Fruit fly (Drosophila melanogaster) whole organism, embryonic: ENCODE data around the gene Rad17.

Experiments used
- CG10959 ChIP-seq: fragments of 200-800 bp; sonication (Bioruptor generic); IDR thresholded peaks from 2 replicates; pipeline ENCODE4 v1.3.6; 2022; ENCODE audit warnings: missing biosample characterization, missing genetic modification characterization
- CG10979 ChIP-seq: fragments of 200-800 bp; sonication (Bioruptor generic); optimal IDR thresholded peaks from 2 replicates; lab custom pipeline; 2018; ENCODE audit warnings: missing biosample characterization, mild to moderate bottlenecking, missing genetic modification characterization, moderate library complexity
- CG12155 ChIP-seq: fragments of 200-800 bp; sonication (Bioruptor generic); optimal IDR thresholded peaks from 3 replicates; lab custom pipeline; 2016; ENCODE audit warnings: missing biosample characterization, missing genetic modification characterization
- CG12299 ChIP-seq: fragments of 200-800 bp; sonication (Bioruptor generic); optimal IDR thresholded peaks from 2 replicates; lab custom pipeline; 2018; ENCODE audit warnings: missing biosample characterization, mild to moderate bottlenecking, missing genetic modification characterization
- CG12659 ChIP-seq: fragments of 200-800 bp; sonication (Bioruptor generic); optimal IDR thresholded peaks from 3 replicates; lab custom pipeline; 2017; ENCODE audit warnings: mild to moderate bottlenecking, missing biosample characterization, missing genetic modification reagents, missing genetic modification characterization
- CG13123 ChIP-seq: fragments of 200-800 bp; sonication (Bioruptor generic); optimal IDR thresholded peaks from 2 replicates; lab custom pipeline; 2016; ENCODE audit warnings: missing biosample characterization, missing genetic modification characterization
- CG14014 ChIP-seq: fragments of 200-800 bp; sonication (Bioruptor generic); IDR thresholded peaks from 2 replicates; pipeline ENCODE4 v1.3.6; 2022; ENCODE audit warnings: missing biosample characterization, missing genetic modification characterization
- CG14860 ChIP-seq: fragments of 200-800 bp; sonication (Bioruptor generic); IDR thresholded peaks from 3 replicates; pipeline ENCODE4 v1.3.6; 2022; ENCODE audit warnings: missing biosample characterization, missing genetic modification characterization; ENCODE audit not compliant: partially characterized antibody
- CG1529 ChIP-seq: fragments of 200-800 bp; sonication (Bioruptor generic); optimal IDR thresholded peaks from 3 replicates; lab custom pipeline; 2018; ENCODE audit warnings: missing biosample characterization, missing genetic modification characterization
- CG17361 ChIP-seq: fragments of 200-800 bp; sonication (Bioruptor generic); IDR thresholded peaks from 3 replicates; pipeline ENCODE4 v1.3.6; 2022; ENCODE audit warnings: missing biosample characterization, missing genetic modification characterization
- CG18599 ChIP-seq: fragments of 200-800 bp; sonication (Bioruptor generic); optimal IDR thresholded peaks from 3 replicates; lab custom pipeline; 2017; ENCODE audit warnings: missing biosample characterization, missing genetic modification characterization, mild to moderate bottlenecking, moderate library complexity, missing genetic modification reagents
- CG18619 ChIP-seq: fragments of 200-800 bp; sonication (Bioruptor generic); optimal IDR thresholded peaks from 3 replicates; lab custom pipeline; 2017; ENCODE audit warnings: missing biosample characterization, mild to moderate bottlenecking, missing genetic modification characterization
- CG2120 ChIP-seq: fragments of 200-800 bp; sonication (Bioruptor generic); optimal IDR thresholded peaks from 3 replicates; lab custom pipeline; 2016; ENCODE audit warnings: missing biosample characterization, missing genetic modification characterization
- CG3726 ChIP-seq: fragments of 200-800 bp; sonication (Bioruptor generic); IDR thresholded peaks from 3 replicates; pipeline ENCODE4, ENCODE4 v1.3.6; 2022; ENCODE audit warnings: missing biosample characterization, missing genetic modification characterization
- CG3847 ChIP-seq: fragments of 200-800 bp; sonication (Bioruptor generic); IDR thresholded peaks from 2 replicates; pipeline ENCODE4 v1.3.6; 2022; ENCODE audit warnings: missing biosample characterization, missing genetic modification characterization
- CG3995 ChIP-seq: fragments of 200-800 bp; sonication (Bioruptor generic); optimal IDR thresholded peaks from 3 replicates; lab custom pipeline; 2016; ENCODE audit warnings: missing biosample characterization, missing genetic modification characterization
- CG9437 ChIP-seq: fragments of 200-800 bp; sonication (Bioruptor generic); optimal IDR thresholded peaks from 2 replicates; lab custom pipeline; 2018; ENCODE audit warnings: missing biosample characterization, mild to moderate bottlenecking, missing genetic modification characterization
- CG9727 ChIP-seq: fragments of 200-800 bp; sonication (Bioruptor generic); optimal IDR thresholded peaks from 3 replicates; lab custom pipeline; 2017; ENCODE audit warnings: missing biosample characterization, mild to moderate bottlenecking, missing genetic modification characterization
- Deaf1 ChIP-seq: fragments of 200-800 bp; optimal IDR thresholded peaks from 3 replicates; lab custom pipeline; 2019; ENCODE audit warnings: missing biosample characterization, mild to moderate bottlenecking, missing genetic modification characterization, moderate library complexity
- Dek ChIP-seq: fragments of 200-800 bp; sonication (Bioruptor generic); optimal IDR thresholded peaks from 3 replicates; lab custom pipeline; 2019; ENCODE audit warnings: missing biosample characterization, mild to moderate bottlenecking, missing genetic modification characterization, moderate library complexity
- Dip2 ChIP-seq: fragments of 200-800 bp; sonication (Bioruptor generic); IDR thresholded peaks from 2 replicates; pipeline ENCODE4 v1.3.6; 2022; ENCODE audit warnings: missing biosample characterization, missing genetic modification characterization
- Dip3 ChIP-seq: fragments of 200-800 bp; sonication (Bioruptor generic); optimal IDR thresholded peaks from 3 replicates; lab custom pipeline; 2016; ENCODE audit warnings: missing biosample characterization, missing genetic modification characterization
- E2f1 ChIP-seq: fragments of 200-800 bp; sonication (Bioruptor generic); IDR thresholded peaks from 2 replicates; pipeline ENCODE4 v1.3.6; 2022; ENCODE audit warnings: missing biosample characterization, missing genetic modification characterization
- Ets65A ChIP-seq: fragments of 200-800 bp; sonication (Bioruptor generic); peaks from one replicate; lab custom pipeline; 2016; ENCODE audit warnings: missing biosample characterization, missing genetic modification characterization
- HHEX ChIP-seq: fragments of 200-800 bp; sonication (Bioruptor generic); optimal IDR thresholded peaks from 3 replicates; lab custom pipeline; 2017; ENCODE audit warnings: missing biosample characterization, mild to moderate bottlenecking, missing genetic modification characterization, missing genetic modification reagents
- HmgZ ChIP-seq: fragments of 200-800 bp; sonication (Bioruptor generic); optimal IDR thresholded peaks from 2 replicates; lab custom pipeline; 2018; ENCODE audit warnings: missing biosample characterization, mild to moderate bottlenecking, missing genetic modification characterization
- Kr ChIP-seq: fragments of 200-800 bp; sonication (Bioruptor generic); optimal IDR thresholded peaks from 2 replicates; lab custom pipeline; 2017; ENCODE audit warnings: missing biosample characterization, mild to moderate bottlenecking, missing genetic modification characterization
- MTF-1 ChIP-seq: fragments of 200-800 bp; sonication (Bioruptor generic); optimal IDR thresholded peaks from 2 replicates; lab custom pipeline; 2018; ENCODE audit warnings: missing biosample characterization, mild to moderate bottlenecking, missing genetic modification characterization, borderline replicate concordance
- Mad ChIP-seq: fragments of 200-800 bp; sonication (Bioruptor generic); optimal IDR thresholded peaks from 2 replicates; lab custom pipeline; 2016; ENCODE audit warnings: missing biosample characterization, missing genetic modification characterization
- Mes4 ChIP-seq: fragments of 200-800 bp; sonication (Bioruptor generic); optimal IDR thresholded peaks from 2 replicates; lab custom pipeline; 2016; ENCODE audit warnings: missing biosample characterization, missing genetic modification characterization
- Ptx1 ChIP-seq: fragments of 200-800 bp; sonication (Bioruptor generic); IDR thresholded peaks from 2 replicates; pipeline ENCODE4 v1.3.6; 2022; ENCODE audit warnings: missing biosample characterization, missing genetic modification characterization
- crol ChIP-seq: fragments of 200-800 bp; sonication (Bioruptor generic); IDR thresholded peaks from 2 replicates; pipeline ENCODE4 v1.3.6; 2022; ENCODE audit warnings: missing biosample characterization, missing genetic modification characterization
- crp ChIP-seq, 2 experiments: fragments of 200-800 bp; sonication (Bioruptor generic); optimal IDR thresholded peaks; 2 replicates in 1 of 2; 3 replicates in 1 of 2; lab custom pipeline; 2017; ENCODE audit warnings: missing biosample characterization in 2 of 2, missing genetic modification characterization in 2 of 2, mild to moderate bottlenecking in 1 of 2, moderate library complexity in 1 of 2
- dysf ChIP-seq: fragments of 200-800 bp; sonication (Bioruptor generic); IDR thresholded peaks from 3 replicates; pipeline ENCODE4 v1.3.6; 2022; ENCODE audit warnings: missing biosample characterization, missing genetic modification characterization
- gsb ChIP-seq: fragments of 200-800 bp; sonication (Bioruptor generic); IDR thresholded peaks from 2 replicates; pipeline ENCODE4 v1.3.6; 2022; ENCODE audit warnings: missing biosample characterization, missing genetic modification characterization
- hkb ChIP-seq, 2 experiments: fragments of 200-800 bp in 1 of 2; fragments of >200 bp in 1 of 2; sonication (Bioruptor generic) in 1 of 2; IDR thresholded peaks in 1 of 2; optimal IDR thresholded peaks in 1 of 2; 2 replicates each; pipeline versions ENCODE4 v1.3.6 to Lab custom; 2017 to 2022; ENCODE audit warnings: missing biosample characterization in 1 of 2, missing genetic modification characterization in 1 of 2
- mirr ChIP-seq: fragments of 200-800 bp; sonication (Bioruptor generic); optimal IDR thresholded peaks from 3 replicates; lab custom pipeline; 2018; ENCODE audit warnings: missing biosample characterization, mild to moderate bottlenecking, missing genetic modification characterization
- phol ChIP-seq: fragments of 200-800 bp; sonication (Bioruptor generic); optimal IDR thresholded peaks from 3 replicates; lab custom pipeline; 2018; ENCODE audit warnings: missing biosample characterization, mild to moderate bottlenecking, missing genetic modification characterization, moderate library complexity
- prd ChIP-seq, 3 experiments: fragments of >200 bp in 2 of 3; fragments of 200-800 bp in 1 of 3; sonication (Bioruptor generic) in 1 of 3; optimal IDR thresholded peaks in 2 of 3; IDR thresholded peaks in 1 of 3; 2 replicates in 2 of 3; 3 replicates in 1 of 3; pipeline versions ENCODE4 v1.3.6 to Lab custom; 2017 to 2022; ENCODE audit warnings: missing biosample characterization in 1 of 3, missing genetic modification characterization in 1 of 3
- row ChIP-seq: fragments of 200-800 bp; sonication (Bioruptor generic); IDR thresholded peaks from 3 replicates; pipeline ENCODE4 v1.3.6; 2022; ENCODE audit warnings: missing biosample characterization, missing genetic modification characterization
- slbo ChIP-seq: fragments of 200-800 bp; sonication (Bioruptor generic); IDR thresholded peaks from 2 replicates; pipeline ENCODE4 v1.3.6; 2022; ENCODE audit warnings: missing biosample characterization, missing genetic modification characterization
- sob ChIP-seq: fragments of 200-800 bp; sonication (Bioruptor generic); IDR thresholded peaks from 2 replicates; pipeline ENCODE4 v1.3.6; 2022; ENCODE audit warnings: missing biosample characterization, missing genetic modification characterization
- stc ChIP-seq: fragments of 200-800 bp; sonication (Bioruptor generic); IDR thresholded peaks from 2 replicates; pipeline ENCODE4 v1.3.6; 2022; ENCODE audit warnings: missing biosample characterization, missing genetic modification characterization
- stwl ChIP-seq: fragments of 200-800 bp; sonication (Bioruptor generic); optimal IDR thresholded peaks from 3 replicates; lab custom pipeline; 2018; ENCODE audit warnings: missing biosample characterization, mild to moderate bottlenecking, missing genetic modification characterization, moderate library complexity
- tup ChIP-seq: fragments of 200-800 bp; sonication (Bioruptor generic); optimal IDR thresholded peaks from 2 replicates; lab custom pipeline; 2016; ENCODE audit warnings: missing biosample characterization, mild to moderate bottlenecking, missing genetic modification characterization, moderate library complexity
- vfl ChIP-seq: fragments of 200-800 bp; sonication (Bioruptor generic); optimal IDR thresholded peaks from 2 replicates; lab custom pipeline; 2016; ENCODE audit warnings: missing biosample characterization, missing genetic modification characterization
- z ChIP-seq: fragments of 200-800 bp; sonication (Bioruptor generic); IDR thresholded peaks from 3 replicates; pipeline ENCODE4 v1.3.6; 2022; ENCODE audit warnings: missing biosample characterization, missing genetic modification characterization
- zfh1 ChIP-seq: fragments of 200-800 bp; sonication (Bioruptor generic); IDR thresholded peaks from 3 replicates; pipeline ENCODE4 v1.3.6; 2022; ENCODE audit warnings: missing biosample characterization, missing genetic modification characterization

Gene Rad17

dm6 chr3R:14711447-14712163 is 48.6 kb upstream of the Rad17 start (continued):
- TF ChIP-seq crp (GFP tag; optimal IDR thresholded peaks at IDR 0.05; lab: Kevin White, UChicago) (no peak), stwl (tag; lab: Kevin White, UChicago) (no peak), CG12155 (GFP tag; lab: Kevin White, UChicago) (peak; percentile 4), CG2120 (GFP tag; lab: Kevin White, UChicago) (peak; percentile 19), CG3995 (GFP tag; lab: Kevin White, UChicago) (no peak), sob (GFP tag; lab: Robert Waterston, UW) (peak; percentile 22; the same call in 1 of the 2 replicates), slbo (GFP tag; lab: Robert Waterston, UW) (peak; percentile 59; the same call in 1 of the 2 replicates), CG3847 (0 out of 2 replicates have a peak, but pooled peaks have one; percentile 13), CG10979 (tag; lab: Kevin White, UChicago) (no peak), row (GFP tag; lab: Robert Waterston, UW) (peak; percentile 30; the same call in 2 of the 3 replicates), CG1529 (GFP tag; lab: Kevin White, UChicago) (no peak), Mes4 (no peak), tup (no peak), HHEX (no peak), hkb (optimal IDR thresholded peaks at IDR 0.05; lab: Kevin White, UChicago) (no peak), hkb (GFP tag; IDR thresholded peaks at IDR 0.05; lab: Robert Waterston, UW) (peak; percentile 34; the same call in 1 of the 2 replicates), CG14860 (GFP tag; lab: Robert Waterston, UW) (no peak), Kr (GFP tag; lab: Kevin White, UChicago) (no peak), stc (0 out of 2 replicates have a peak, but pooled peaks have one; percentile 19), Dek (tag; lab: Kevin White, UChicago) (peak; percentile 29), CG3726 (GFP tag; lab: Robert Waterston, UW) (no peak), zfh1 (GFP tag; lab: Robert Waterston, UW) (no peak), CG12659 (GFP tag; lab: Kevin White, UChicago) (peak; percentile 27), prd (optimal IDR thresholded peaks at IDR 0.05; lab: Kevin White, UChicago) (no peak), prd (GFP tag; IDR thresholded peaks at IDR 0.05; lab: Robert Waterston, UW) (peak; percentile 28; the same call in 2 of the 3 replicates), z (no peak), MTF-1 (GFP tag; lab: Kevin White, UChicago) (no peak), Dip2 (GFP tag; lab: Robert Waterston, UW) (no peak), HmgZ (tag; lab: Kevin White, UChicago) (peak; percentile 4), Mad (GFP tag; lab: Kevin White, UChicago) (no peak), CG9727 (GFP tag; lab: Kevin White, UChicago) (peak; percentile 38), CG12299 (tag; lab: Kevin White, UChicago) (no peak), Deaf1 (tag; lab: Kevin White, UChicago) (peak; percentile 16), Ets65A (peak; percentile 69), CG18619 (GFP tag; lab: Kevin White, UChicago) (no peak), Dip3 (no peak), gsb (GFP tag; lab: Robert Waterston, UW) (no peak), CG18599 (peak; percentile 66), dysf (peak; percentile 62; the same call in 2 of the 3 replicates), CG13123 (GFP tag; lab: Kevin White, UChicago) (no peak), phol (tag; lab: Kevin White, UChicago) (no peak), CG9437 (no peak), E2f1 (GFP tag; lab: Robert Waterston, UW) (peak; percentile 52; the same call in 1 of the 2 replicates), Ptx1 (GFP tag; lab: Robert Waterston, UW) (peak; percentile 47; the same call in 1 of the 2 replicates), CG14014 (GFP tag; lab: Robert Waterston, UW) (peak; percentile 46; the same call in 1 of the 2 replicates), CG17361 (peak; percentile 24; the same call in 1 of the 3 replicates), vfl (GFP tag; lab: Kevin White, UChicago) (no peak), mirr (GFP tag; lab: Kevin White, UChicago) (no peak), CG10959 (GFP tag; lab: Robert Waterston, UW) (no peak), crol (GFP tag; lab: Robert Waterston, UW) (peak; percentile 90)
